Worm (Caenorhabditis elegans) whole organism, early embryonic: ENCODE data around the gene F07G11.2.

Source experiments
- B0310.2 ChIP-seq: sonication (generic microtip); optimal IDR thresholded peaks from 2 replicates; lab custom pipeline; 2016; ENCODE audit warnings: mild to moderate bottlenecking, missing genetic modification characterization, missing compliant biosample characterization
- F13C5.2 ChIP-seq: sonication (generic microtip); optimal IDR thresholded peaks from 2 replicates; lab custom pipeline; 2017; ENCODE audit warnings: mild to moderate bottlenecking, missing genetic modification characterization, inconsistent platforms, missing compliant biosample characterization
- aly-1 ChIP-seq: sonication (generic microtip); optimal IDR thresholded peaks from 2 replicates; lab custom pipeline; 2016; ENCODE audit warnings: missing genetic modification characterization, missing compliant biosample characterization
- ama-1 ChIP-seq: fragments of 150-350 bp; optimal IDR thresholded peaks from 2 replicates; lab custom pipeline; 2014
- ceh-13 ChIP-seq: fragments of 200-800 bp; sonication (Bioruptor generic); optimal IDR thresholded peaks from 2 replicates; lab custom pipeline; 2018; ENCODE audit warnings: mild to moderate bottlenecking, missing genetic modification characterization, missing compliant biosample characterization
- ceh-36 ChIP-seq: sonication (generic microtip); optimal IDR thresholded peaks from 2 replicates; lab custom pipeline; 2016; ENCODE audit warnings: missing genetic modification characterization, inconsistent platforms, missing compliant biosample characterization
- ets-7 ChIP-seq: sonication (generic microtip); optimal IDR thresholded peaks from 2 replicates; lab custom pipeline; 2016; ENCODE audit warnings: missing genotype, missing genetic modification characterization, missing compliant biosample characterization
- flt-1 ChIP-seq: fragments of 200-800 bp; sonication (Bioruptor generic); IDR thresholded peaks from 2 replicates; pipeline ENCODE4 v1.3.6; 2022; ENCODE audit warnings: missing genetic modification characterization, missing compliant biosample characterization
- hmbx-1 ChIP-seq: sonication (generic microtip); optimal IDR thresholded peaks from 2 replicates; lab custom pipeline; 2016; ENCODE audit warnings: mild to moderate bottlenecking, missing genetic modification characterization, missing compliant biosample characterization
- hmg-4 ChIP-seq: fragments of 200-800 bp; sonication (Bioruptor generic); optimal IDR thresholded peaks from 2 replicates; lab custom pipeline; 2018; ENCODE audit warnings: mild to moderate bottlenecking, missing genetic modification characterization, missing compliant biosample characterization
- hnd-1 ChIP-seq: sonication (generic microtip); optimal IDR thresholded peaks from 2 replicates; lab custom pipeline; 2016; ENCODE audit warnings: missing genetic modification characterization, missing compliant biosample characterization
- pes-1 ChIP-seq: fragments of 200-800 bp; sonication (Bioruptor generic); IDR thresholded peaks from 2 replicates; pipeline ENCODE4 v1.3.6; 2022; ENCODE audit warnings: missing genetic modification reagents, missing genetic modification characterization, missing compliant biosample characterization
- scrt-1 ChIP-seq: fragments of 200-800 bp; sonication (Bioruptor generic); IDR thresholded peaks from 2 replicates; pipeline ENCODE4 v1.3.6; 2022; ENCODE audit warnings: missing genetic modification characterization, missing compliant biosample characterization
- sea-1 ChIP-seq: fragments of 200-800 bp; sonication (Bioruptor generic); conservative IDR thresholded peaks from 2 replicates; pipeline ENCODE4 v1.3.6; 2022; ENCODE audit warnings: missing genetic modification characterization, missing compliant biosample characterization
- tbx-11 ChIP-seq: fragments of 200-800 bp; sonication (Bioruptor generic); IDR thresholded peaks from 2 replicates; pipeline ENCODE4 v1.3.6; 2022; ENCODE audit warnings: missing genetic modification characterization, missing compliant biosample characterization
- tbx-37 ChIP-seq: fragments of 200-800 bp; sonication (Bioruptor generic); conservative IDR thresholded peaks from 2 replicates; pipeline ENCODE4 v1.3.6; 2022; ENCODE audit warnings: missing genetic modification reagents, missing genetic modification characterization, missing compliant biosample characterization
- tra-4 ChIP-seq: sonication (generic microtip); optimal IDR thresholded peaks from 2 replicates; lab custom pipeline; 2017; ENCODE audit warnings: missing genetic modification characterization, missing compliant biosample characterization

F07G11.2 gene

ce11 chrV:7279090-7279489 lies 25.5 kb upstream of the F07G11.2 start, which contains the start of gene C13A2.4:
C13A2.4 (plus strand) TSS chrV:7279390.
- TF ChIP-seq ets-7 = no peak
- no peak for TF ChIP-seq hnd-1 (tag; lab: Kevin White, UChicago)
- no peak for TF ChIP-seq flt-1
- no peak for TF ChIP-seq B0310.2 (tag; lab: Kevin White, UChicago)
- no peak for TF ChIP-seq ama-1 (lab: Kevin White, UChicago)
- TF ChIP-seq hmbx-1 = no peak
- no peak for TF ChIP-seq tbx-11 (GFP tag; lab: Robert Waterston, UW)
- TF ChIP-seq tra-4 (tag; lab: Kevin White, UChicago) = no peak
- TF ChIP-seq pes-1 = no peak
- no peak for TF ChIP-seq hmg-4
- TF ChIP-seq F13C5.2 = no peak
- no peak for TF ChIP-seq tbx-37
- TF ChIP-seq scrt-1 = no peak
- TF ChIP-seq sea-1 = no peak

ce11 chrV:7282037-7282436 lies 22.6 kb upstream of the F07G11.2 start, which contains the start of gene C13A2.3:
C13A2.3 (plus strand) TSS chrV:7282337.
- TF ChIP-seq tbx-11 (GFP tag; lab: Robert Waterston, UW) (no peak), ceh-13 (GFP tag; lab: Kevin White, UChicago) (no peak), hmbx-1 (no peak), hmg-4 (no peak), F13C5.2 (no peak), tra-4 (tag; lab: Kevin White, UChicago) (no peak)

DNA sequence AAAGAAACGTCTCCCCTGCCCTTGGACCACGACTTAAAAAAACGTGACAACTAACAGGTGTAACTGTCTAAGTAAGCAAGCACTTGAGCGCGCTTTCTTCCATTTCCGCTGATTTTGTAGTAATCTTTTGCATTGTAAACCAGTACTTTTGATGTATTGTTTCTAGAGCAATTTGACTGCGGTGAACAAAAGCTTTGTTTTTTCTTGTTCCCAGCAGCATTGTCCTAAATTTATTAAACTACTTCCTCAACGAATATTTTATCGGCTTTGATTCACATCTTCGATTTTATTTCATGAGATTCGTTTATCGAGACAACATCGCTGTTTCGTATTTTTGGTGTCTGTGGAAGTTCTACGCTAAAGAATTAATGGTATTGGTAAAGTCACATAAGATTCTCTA lies 15.9 kb upstream of the F07G11.2 start, which contains the start of gene C13A2.1:
Gene C13A2.1, plus strand, starts transcription at position 301 of the 400 bp plus-strand sequence.
- TF ChIP-seq tra-4 (tag; lab: Kevin White, UChicago) (no peak), hmbx-1 (no peak), F13C5.2 (no peak), B0310.2 (tag; lab: Kevin White, UChicago) (no peak), pes-1 (no peak), sea-1 (no peak)

DNA sequence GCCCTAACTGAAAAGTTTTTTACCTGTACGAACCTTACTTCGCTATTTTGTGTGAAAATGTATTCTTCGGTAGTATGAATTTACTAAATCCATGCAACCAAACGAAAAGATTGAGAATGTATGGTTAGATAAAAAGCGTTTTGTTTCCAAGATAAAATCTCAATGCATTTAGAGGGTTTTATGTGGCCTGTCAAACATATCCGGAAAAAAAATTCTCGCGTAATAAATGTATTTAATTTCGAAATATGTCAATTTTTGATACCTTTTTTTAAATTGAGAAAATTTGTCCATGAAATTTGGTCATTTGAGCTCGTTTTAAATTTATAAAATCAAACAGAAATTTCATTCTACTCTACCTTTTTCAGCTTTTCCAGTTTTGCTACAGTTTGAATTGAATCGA lies 9.3 kb upstream of the F07G11.2 start, which contains the start of gene F07G11.4:
Gene F07G11.4, minus strand, starts transcription at position 101 of the 400 bp plus-strand sequence.
- no peak for TF ChIP-seq flt-1
- TF ChIP-seq scrt-1 = no peak
- no peak for TF ChIP-seq ama-1 (lab: Kevin White, UChicago)
- no peak for TF ChIP-seq ceh-13 (GFP tag; lab: Kevin White, UChicago)
- no peak for TF ChIP-seq tbx-37
- no peak for TF ChIP-seq ceh-36 (tag; lab: Kevin White, UChicago)
- no peak for TF ChIP-seq F13C5.2
- no peak for TF ChIP-seq ets-7
- TF ChIP-seq hmg-4 = no peak
- no peak for TF ChIP-seq B0310.2 (tag; lab: Kevin White, UChicago)
- no peak for TF ChIP-seq hnd-1 (tag; lab: Kevin White, UChicago)
- no peak for TF ChIP-seq tra-4 (tag; lab: Kevin White, UChicago)
- no peak for TF ChIP-seq aly-1
- TF ChIP-seq pes-1 = no peak
- TF ChIP-seq sea-1 = no peak
- TF ChIP-seq hmbx-1 = no peak
- TF ChIP-seq tbx-11 (GFP tag; lab: Robert Waterston, UW) = no peak

- no peak for TF ChIP-seq F13C5.2
- TF ChIP-seq tbx-11 (GFP tag; lab: Robert Waterston, UW) = no peak
- TF ChIP-seq scrt-1 = no peak
- TF ChIP-seq hnd-1 (tag; lab: Kevin White, UChicago) = no peak
- TF ChIP-seq B0310.2 (tag; lab: Kevin White, UChicago) = no peak
- TF ChIP-seq sea-1 = no peak
- TF ChIP-seq ama-1 (lab: Kevin White, UChicago) = no peak
Measured at ce11 chrV:7297263-7297662, 7.3 kb upstream of the F07G11.2 start, which contains the start of gene srj-32. srj-32 (minus strand) TSS chrV:7297363.

DNA sequence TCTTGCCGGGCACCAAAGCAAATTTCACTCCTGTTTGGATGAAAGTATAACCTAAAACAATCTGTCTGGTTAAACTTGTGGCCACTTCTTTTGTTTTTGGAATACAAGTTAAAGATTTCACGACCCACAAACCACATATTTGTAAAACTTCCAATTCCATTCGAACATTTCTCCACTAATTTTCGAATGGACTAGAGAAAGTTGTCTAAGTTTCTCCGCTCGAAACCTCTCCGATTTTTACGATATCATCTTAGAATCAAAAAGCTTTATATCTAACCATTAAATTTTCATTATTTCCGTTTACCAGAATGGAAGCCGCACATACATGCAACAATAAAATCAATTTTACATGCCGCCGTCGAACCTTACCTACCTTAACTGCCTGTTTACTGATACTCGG lies 6.1 kb upstream of the F07G11.2 start, which contains the start of gene F07G11.3:
Gene F07G11.3, plus strand, starts transcription at position 301 of the 400 bp plus-strand sequence.
- no peak for TF ChIP-seq scrt-1
- no peak for TF ChIP-seq aly-1
- no peak for TF ChIP-seq hmg-4
- TF ChIP-seq tbx-11 (GFP tag; lab: Robert Waterston, UW) = no peak
- no peak for TF ChIP-seq ama-1 (lab: Kevin White, UChicago)
- TF ChIP-seq F13C5.2 = no peak
- no peak for TF ChIP-seq ets-7
- no peak for TF ChIP-seq hmbx-1
- TF ChIP-seq pes-1 = no peak
- no peak for TF ChIP-seq B0310.2 (tag; lab: Kevin White, UChicago)
- no peak for TF ChIP-seq tbx-37
- TF ChIP-seq flt-1 = no peak
- TF ChIP-seq sea-1 = no peak
- no peak for TF ChIP-seq ceh-13 (GFP tag; lab: Kevin White, UChicago)
- no peak for TF ChIP-seq hnd-1 (tag; lab: Kevin White, UChicago)
- no peak for TF ChIP-seq ceh-36 (tag; lab: Kevin White, UChicago)
- no peak for TF ChIP-seq tra-4 (tag; lab: Kevin White, UChicago)

ce11 chrV:7307089-7307488 lies 2.5 kb downstream of the F07G11.2 start, which contains the start of gene F07G11.1:
F07G11.1 (plus strand) TSS chrV:7307389.
- TF ChIP-seq B0310.2 (tag; lab: Kevin White, UChicago) = no peak
- TF ChIP-seq hmbx-1 = no peak
- no peak for TF ChIP-seq hnd-1 (tag; lab: Kevin White, UChicago)
- TF ChIP-seq tbx-37 = no peak
- no peak for TF ChIP-seq ceh-36 (tag; lab: Kevin White, UChicago)
- no peak for TF ChIP-seq sea-1

DNA sequence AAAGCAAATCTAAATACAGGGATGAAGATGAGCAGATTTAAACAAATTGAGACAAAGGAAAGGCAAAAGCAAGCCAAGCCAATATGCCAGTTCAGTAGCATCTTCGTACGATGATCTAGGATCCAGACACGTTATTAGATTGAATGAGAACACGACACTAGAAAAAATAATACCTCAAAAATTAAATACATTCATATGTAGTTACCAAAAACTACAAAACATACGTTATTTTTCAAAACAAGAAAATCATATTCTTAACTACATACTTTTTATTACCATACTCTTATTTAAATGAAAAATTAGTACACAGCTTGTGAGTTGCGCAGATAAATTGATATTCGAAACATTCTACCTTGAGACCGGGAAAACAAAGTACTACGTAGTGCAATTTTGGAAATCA lies 8.6 kb downstream of the F07G11.2 start, which contains the start of gene srx-6:
Gene srx-6, minus strand, starts transcription at position 101 of the 400 bp plus-strand sequence.
- no peak for TF ChIP-seq ceh-13 (GFP tag; lab: Kevin White, UChicago)
- no peak for TF ChIP-seq ets-7
- TF ChIP-seq F13C5.2 = no peak

DNA sequence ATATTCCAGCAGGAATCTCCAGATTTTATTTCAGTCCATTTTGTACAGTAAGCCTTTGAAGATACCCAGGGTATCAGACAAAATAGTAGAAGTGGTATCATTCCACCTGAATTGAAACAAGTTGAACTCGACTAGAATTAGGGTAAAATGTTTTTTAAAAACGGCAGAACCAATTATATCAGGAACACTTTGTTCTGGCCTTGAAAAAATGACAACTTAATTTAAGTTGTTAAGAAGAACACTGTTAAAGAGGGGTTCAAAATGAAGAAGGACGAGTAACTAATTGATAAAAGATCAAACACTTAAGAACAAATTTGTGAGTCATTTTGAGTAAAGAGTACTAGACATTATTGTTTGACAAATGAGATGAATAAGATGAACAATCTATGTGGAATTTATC lies 16.3 kb downstream of the F07G11.2 start, which contains the start of gene lmd-4:
Gene lmd-4, minus strand, starts transcription at position 101 of the 400 bp plus-strand sequence.
- TF ChIP-seq scrt-1 (no peak), hmbx-1 (no peak), ama-1 (lab: Kevin White, UChicago) (no peak), aly-1 (no peak), tbx-11 (GFP tag; lab: Robert Waterston, UW) (no peak), ceh-36 (tag; lab: Kevin White, UChicago) (no peak), pes-1 (no peak), sea-1 (no peak), F13C5.2 (no peak), hmg-4 (no peak)
